Fruit fly (Drosophila melanogaster) whole organism, embryonic: ENCODE data around the gene Drs.

ENCODE experiments used
- Abd-B ChIP-seq: fragments of 200-800 bp; sonication (Bioruptor generic); optimal IDR thresholded peaks from 2 replicates; lab custom pipeline; 2018; ENCODE audit warnings: missing biosample characterization, mild to moderate bottlenecking, missing genetic modification characterization, moderate library complexity
- Adf1 ChIP-seq: fragments of 200-800 bp; sonication (Bioruptor generic); IDR thresholded peaks from 2 replicates; pipeline ENCODE4 v1.3.6; 2022; ENCODE audit warnings: missing biosample characterization, missing genetic modification characterization
- B-H2 ChIP-seq: fragments of 200-800 bp; sonication (Bioruptor generic); optimal IDR thresholded peaks from 2 replicates; lab custom pipeline; 2018; ENCODE audit warnings: missing biosample characterization, mild to moderate bottlenecking, missing genetic modification characterization
- CG10267 ChIP-seq: fragments of 200-800 bp; sonication (Bioruptor generic); optimal IDR thresholded peaks from 2 replicates; lab custom pipeline; 2018; ENCODE audit warnings: missing biosample characterization, mild to moderate bottlenecking, missing genetic modification characterization, moderate library complexity
- CG10274 ChIP-seq: fragments of 200-800 bp; sonication (Bioruptor generic); optimal IDR thresholded peaks from 3 replicates; lab custom pipeline; 2017; ENCODE audit warnings: missing biosample characterization, mild to moderate bottlenecking, missing genetic modification characterization
- CG10321 ChIP-seq: fragments of 200-800 bp; sonication (Bioruptor generic); IDR thresholded peaks from 2 replicates; pipeline ENCODE4 v1.3.6; 2022; ENCODE audit warnings: missing biosample characterization, missing genetic modification characterization
- CG10654 ChIP-seq: fragments of 200-800 bp; sonication (Bioruptor generic); optimal IDR thresholded peaks from 2 replicates; lab custom pipeline; 2016; ENCODE audit warnings: missing biosample characterization, missing genetic modification characterization
- CG12104 ChIP-seq: fragments of 200-800 bp; sonication (Bioruptor generic); optimal IDR thresholded peaks from 3 replicates; lab custom pipeline; 2016; ENCODE audit warnings: missing biosample characterization, missing genetic modification characterization
- CG12744 ChIP-seq: fragments of 200-800 bp; sonication (Bioruptor generic); optimal IDR thresholded peaks from 2 replicates; lab custom pipeline; 2016; ENCODE audit warnings: missing biosample characterization, missing genetic modification characterization
- CG14441 ChIP-seq: fragments of 200-800 bp; sonication (Bioruptor generic); IDR thresholded peaks from 2 replicates; pipeline ENCODE4 v1.3.6; 2022; ENCODE audit warnings: missing biosample characterization, missing genetic modification characterization
- CG18599 ChIP-seq: fragments of 200-800 bp; sonication (Bioruptor generic); optimal IDR thresholded peaks from 3 replicates; lab custom pipeline; 2017; ENCODE audit warnings: missing biosample characterization, missing genetic modification characterization, mild to moderate bottlenecking, moderate library complexity, missing genetic modification reagents
- CG2875 ChIP-seq: fragments of 200-800 bp; sonication (Bioruptor generic); optimal IDR thresholded peaks from 2 replicates; lab custom pipeline; 2017; ENCODE audit warnings: missing biosample characterization, mild to moderate bottlenecking, missing genetic modification characterization, missing genetic modification reagents
- CG30403 ChIP-seq: fragments of 200-800 bp; sonication (Bioruptor generic); optimal IDR thresholded peaks from 3 replicates; lab custom pipeline; 2016; ENCODE audit warnings: missing biosample characterization, missing genetic modification characterization
- CG31388 ChIP-seq: fragments of 200-800 bp; sonication (Bioruptor generic); optimal IDR thresholded peaks from 2 replicates; lab custom pipeline; 2016; ENCODE audit warnings: missing biosample characterization, missing genetic modification characterization
- CG34422 ChIP-seq: fragments of 200-800 bp; sonication (Bioruptor generic); IDR thresholded peaks from 3 replicates; pipeline ENCODE4 v1.3.6; 2022; ENCODE audit warnings: missing biosample characterization, missing genetic modification characterization
- CG42726 ChIP-seq: fragments of 200-800 bp; sonication (Bioruptor generic); IDR thresholded peaks from 2 replicates; pipeline ENCODE4 v1.3.6; 2022; ENCODE audit warnings: missing biosample characterization, missing genetic modification characterization; ENCODE audit not compliant: partially characterized antibody
- CG4617 ChIP-seq: fragments of 200-800 bp; sonication (Bioruptor generic); optimal IDR thresholded peaks from 3 replicates; lab custom pipeline; 2016; ENCODE audit warnings: missing biosample characterization, missing genetic modification characterization, borderline replicate concordance
- CG5245 ChIP-seq: fragments of 200-800 bp; sonication (Bioruptor generic); optimal IDR thresholded peaks from 3 replicates; lab custom pipeline; 2016; ENCODE audit warnings: missing biosample characterization, missing genetic modification characterization
- CG5953 ChIP-seq: fragments of 200-800 bp; sonication (Bioruptor generic); IDR thresholded peaks from 2 replicates; pipeline ENCODE4 v1.3.6; 2022; ENCODE audit warnings: missing biosample characterization, missing genetic modification characterization
- CG6175 ChIP-seq: fragments of 200-800 bp; sonication (Bioruptor generic); IDR thresholded peaks from 3 replicates; pipeline ENCODE4 v1.3.6; 2022; ENCODE audit warnings: missing biosample characterization, missing genetic modification characterization
- CG6765 ChIP-seq: fragments of 200-800 bp; sonication (Bioruptor generic); optimal IDR thresholded peaks from 3 replicates; lab custom pipeline; 2017; ENCODE audit warnings: missing biosample characterization, mild to moderate bottlenecking, missing genetic modification characterization
- CG8281 ChIP-seq: fragments of 200-800 bp; sonication (Bioruptor generic); optimal IDR thresholded peaks from 2 replicates; lab custom pipeline; 2018; ENCODE audit warnings: missing biosample characterization, mild to moderate bottlenecking, missing genetic modification characterization, moderate library complexity
- CG8765 ChIP-seq: fragments of 200-800 bp; sonication (Bioruptor generic); IDR thresholded peaks from 2 replicates; pipeline ENCODE4 v1.3.6; 2022; ENCODE audit warnings: missing biosample characterization, missing genetic modification characterization
- CG9727 ChIP-seq: fragments of 200-800 bp; sonication (Bioruptor generic); optimal IDR thresholded peaks from 3 replicates; lab custom pipeline; 2017; ENCODE audit warnings: missing biosample characterization, mild to moderate bottlenecking, missing genetic modification characterization
- CG9797 ChIP-seq: fragments of 200-800 bp; sonication (Bioruptor generic); optimal IDR thresholded peaks from 3 replicates; lab custom pipeline; 2018; ENCODE audit warnings: missing biosample characterization, mild to moderate bottlenecking, missing genetic modification characterization
- Dad ChIP-seq: fragments of 200-800 bp; sonication (Bioruptor generic); optimal IDR thresholded peaks from 3 replicates; lab custom pipeline; 2016; ENCODE audit warnings: missing biosample characterization, missing genetic modification characterization
- Dip2 ChIP-seq: fragments of 200-800 bp; sonication (Bioruptor generic); IDR thresholded peaks from 2 replicates; pipeline ENCODE4 v1.3.6; 2022; ENCODE audit warnings: missing biosample characterization, missing genetic modification characterization
- E2f1 ChIP-seq: fragments of 200-800 bp; sonication (Bioruptor generic); IDR thresholded peaks from 2 replicates; pipeline ENCODE4 v1.3.6; 2022; ENCODE audit warnings: missing biosample characterization, missing genetic modification characterization
- Ets65A ChIP-seq: fragments of 200-800 bp; sonication (Bioruptor generic); peaks from one replicate; lab custom pipeline; 2016; ENCODE audit warnings: missing biosample characterization, missing genetic modification characterization
- Hey ChIP-seq: fragments of 200-800 bp; sonication (Bioruptor generic); optimal IDR thresholded peaks from 3 replicates; lab custom pipeline; 2018; ENCODE audit warnings: missing biosample characterization, mild to moderate bottlenecking, missing genetic modification characterization
- Hmr ChIP-seq: fragments of 200-800 bp; sonication (Bioruptor generic); optimal IDR thresholded peaks from 3 replicates; lab custom pipeline; 2017; ENCODE audit warnings: mild to moderate bottlenecking, missing biosample characterization, missing genetic modification reagents, missing genetic modification characterization
- Jarid2 ChIP-seq: fragments of 200-800 bp; sonication (Bioruptor generic); optimal IDR thresholded peaks from 3 replicates; lab custom pipeline; 2017; ENCODE audit warnings: mild to moderate bottlenecking, missing biosample characterization, missing genetic modification reagents, missing genetic modification characterization
- Pdp1 ChIP-seq, 2 experiments: fragments of 200-800 bp; sonication (Bioruptor generic); optimal IDR thresholded peaks; 3 replicates each; lab custom pipeline; 2016; ENCODE audit warnings: missing biosample characterization in 2 of 2, missing genetic modification characterization in 2 of 2, mild to moderate bottlenecking in 1 of 2, moderate library complexity in 1 of 2
- Xrp1 ChIP-seq: fragments of 200-800 bp; sonication (Bioruptor generic); IDR thresholded peaks from 2 replicates; pipeline ENCODE4 v1.3.6; 2022; ENCODE audit warnings: missing biosample characterization, missing genetic modification characterization
- amos ChIP-seq: fragments of 200-800 bp; sonication (Bioruptor generic); IDR thresholded peaks from 2 replicates; pipeline ENCODE4 v1.3.6; 2022; ENCODE audit warnings: missing biosample characterization, missing genetic modification characterization; ENCODE audit not compliant: partially characterized antibody
- chif ChIP-seq, 2 experiments: fragments of 200-800 bp; sonication (Bioruptor generic); optimal IDR thresholded peaks; 3 replicates each; lab custom pipeline; 2016; ENCODE audit warnings: missing biosample characterization in 2 of 2, missing genetic modification characterization in 2 of 2
- crp ChIP-seq, 2 experiments: fragments of 200-800 bp; sonication (Bioruptor generic); optimal IDR thresholded peaks; 2 replicates in 1 of 2; 3 replicates in 1 of 2; lab custom pipeline; 2017; ENCODE audit warnings: missing biosample characterization in 2 of 2, missing genetic modification characterization in 2 of 2, mild to moderate bottlenecking in 1 of 2, moderate library complexity in 1 of 2
- cwo ChIP-seq: fragments of 200-800 bp; sonication (Bioruptor generic); optimal IDR thresholded peaks from 3 replicates; lab custom pipeline; 2017; ENCODE audit warnings: missing biosample characterization, missing genetic modification characterization, mild to moderate bottlenecking, moderate library complexity, missing genetic modification reagents
- en ChIP-seq: fragments of 200-800 bp; sonication (Bioruptor generic); optimal IDR thresholded peaks from 2 replicates; lab custom pipeline; 2016; ENCODE audit warnings: missing biosample characterization, missing genetic modification characterization
- jing ChIP-seq: fragments of 200-800 bp; sonication (Bioruptor generic); optimal IDR thresholded peaks from 2 replicates; lab custom pipeline; 2018; ENCODE audit warnings: missing biosample characterization, mild to moderate bottlenecking, missing genetic modification characterization
- lbe ChIP-seq: fragments of 200-800 bp; sonication (Bioruptor generic); optimal IDR thresholded peaks from 2 replicates; lab custom pipeline; 2016; ENCODE audit warnings: missing biosample characterization, mild to moderate bottlenecking, missing genetic modification characterization
- oc ChIP-seq: fragments of 200-800 bp; sonication (Bioruptor generic); optimal IDR thresholded peaks from 2 replicates; lab custom pipeline; 2018; ENCODE audit warnings: missing biosample characterization, mild to moderate bottlenecking, missing genetic modification characterization, moderate library complexity
- odd ChIP-seq: fragments of 200-800 bp; sonication (Bioruptor generic); optimal IDR thresholded peaks from 2 replicates; lab custom pipeline; 2017; ENCODE audit warnings: missing biosample characterization, mild to moderate bottlenecking, missing genetic modification characterization
- salm ChIP-seq: fragments of 200-800 bp; sonication (Bioruptor generic); optimal IDR thresholded peaks from 2 replicates; lab custom pipeline; 2018; ENCODE audit warnings: missing biosample characterization, mild to moderate bottlenecking, missing genetic modification characterization
- sens ChIP-seq: fragments of 200-800 bp; sonication (Bioruptor generic); peaks from one replicate; lab custom pipeline; 2016; ENCODE audit warnings: missing biosample characterization, missing genetic modification characterization
- so ChIP-seq: fragments of 200-800 bp; sonication (Bioruptor generic); IDR thresholded peaks from 3 replicates; pipeline ENCODE4 v1.3.6; 2022; ENCODE audit warnings: missing biosample characterization, missing genetic modification characterization
- unpg ChIP-seq: fragments of 200-800 bp; sonication (Bioruptor generic); optimal IDR thresholded peaks from 3 replicates; lab custom pipeline; 2018; ENCODE audit warnings: missing biosample characterization, mild to moderate bottlenecking, missing genetic modification characterization, moderate library complexity
- z ChIP-seq: fragments of 200-800 bp; sonication (Bioruptor generic); IDR thresholded peaks from 3 replicates; pipeline ENCODE4 v1.3.6; 2022; ENCODE audit warnings: missing biosample characterization, missing genetic modification characterization

The Drs gene

DNA sequence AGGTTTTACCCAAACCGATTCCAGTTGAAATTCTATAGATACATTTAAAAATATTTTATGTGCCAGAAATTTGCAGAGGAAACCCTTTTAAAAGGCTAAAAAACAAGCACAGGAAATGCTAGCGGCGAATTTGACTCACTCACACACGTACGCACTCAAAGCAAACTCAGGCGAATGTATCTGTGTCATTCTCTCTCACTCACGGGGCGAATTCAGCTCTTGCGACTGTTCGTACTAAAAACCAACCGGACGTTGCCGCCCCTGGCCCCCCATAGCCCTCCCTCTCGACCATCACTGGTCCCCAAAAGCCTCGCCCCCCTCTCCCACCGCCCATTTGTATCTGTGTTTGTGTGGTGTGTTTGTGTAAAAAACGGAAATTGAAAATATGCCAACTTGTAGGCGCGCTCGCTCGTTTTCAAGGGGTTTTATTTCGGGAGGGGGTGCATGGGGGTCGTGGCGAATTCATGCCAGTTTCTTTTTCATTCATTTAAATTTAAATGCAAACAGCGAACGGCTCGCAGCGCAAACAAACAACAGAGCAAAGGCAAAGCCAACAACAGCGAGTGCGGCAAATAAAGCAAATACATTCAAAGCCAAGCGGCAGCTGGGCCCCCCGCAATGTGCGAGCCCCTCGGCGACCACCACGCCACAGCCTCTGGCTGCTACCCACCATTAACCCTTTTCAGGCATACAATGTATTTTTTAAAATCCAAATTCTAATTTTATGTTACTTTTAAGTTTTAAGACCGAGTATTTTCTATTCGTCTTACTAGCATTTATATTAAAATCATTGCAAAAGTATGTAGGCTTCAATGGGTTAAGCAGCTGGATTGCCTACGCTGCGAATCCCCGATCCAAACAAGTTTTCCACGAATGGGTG is 49.1 kb downstream of the Drs start (continued):
- TF ChIP-seq CG10654 (GFP tag; lab: Kevin White, UChicago): peak; percentile 26
- TF ChIP-seq Abd-B: peak; percentile 30
- peak; percentile 62; the same call in 1 of the 2 replicates for TF ChIP-seq CG42726 (GFP tag; lab: Robert Waterston, UW)
- peak; percentile 72 for TF ChIP-seq cwo
- TF ChIP-seq CG10267 (tag; lab: Kevin White, UChicago): peak; percentile 33
- TF ChIP-seq crp (GFP tag; optimal IDR thresholded peaks at IDR 0.05; lab: Kevin White, UChicago): peak in 1 of 2 experiments; percentile 6
- TF ChIP-seq salm (tag; lab: Kevin White, UChicago): peak; percentile 25
- peak; percentile 13 for TF ChIP-seq CG9797 (GFP tag; lab: Kevin White, UChicago)
- TF ChIP-seq sens (GFP tag; lab: Kevin White, UChicago): peak; percentile 96
- TF ChIP-seq CG5245 (GFP tag; lab: Kevin White, UChicago): peak; percentile 6
- peak; percentile 77 for TF ChIP-seq CG9727
- TF ChIP-seq z (GFP tag; lab: Robert Waterston, UW): peak; percentile 91
- peak; percentile 95 for TF ChIP-seq B-H2 (GFP tag; lab: Kevin White, UChicago)
- peak; percentile 48 for TF ChIP-seq CG30403
- peak; percentile 79; the same call in 2 of the 3 replicates for TF ChIP-seq CG6175 (GFP tag; lab: Robert Waterston, UW)
- peak; percentile 89 for TF ChIP-seq CG14441 (GFP tag; lab: Robert Waterston, UW)
- peak; percentile 57 for TF ChIP-seq CG10321 (GFP tag; lab: Robert Waterston, UW)
- TF ChIP-seq CG8281 (tag; lab: Kevin White, UChicago): peak; percentile 52
- peak; percentile 50; the same call in 1 of the 2 replicates for TF ChIP-seq Dip2
- TF ChIP-seq CG34422 (GFP tag; lab: Robert Waterston, UW): peak; percentile 63
- peak; percentile 79 for TF ChIP-seq CG6765 (GFP tag; lab: Kevin White, UChicago)
- peak; percentile 77 for TF ChIP-seq Hmr
- TF ChIP-seq CG12744 (GFP tag; lab: Kevin White, UChicago): peak; percentile 1
- TF ChIP-seq CG12104 (GFP tag; lab: Kevin White, UChicago): peak; percentile 62
- TF ChIP-seq Dad (GFP tag; lab: Kevin White, UChicago): peak; percentile 69
- TF ChIP-seq oc: peak; percentile 28
- no peak for TF ChIP-seq en (GFP tag; lab: Kevin White, UChicago)
- peak; percentile 41 for TF ChIP-seq CG10274 (GFP tag; lab: Kevin White, UChicago)
- peak; percentile 86 for TF ChIP-seq Hey (tag; lab: Kevin White, UChicago)
- TF ChIP-seq so (GFP tag; lab: Robert Waterston, UW): peak; percentile 83
- TF ChIP-seq jing (GFP tag; lab: Kevin White, UChicago): peak; percentile 23
- TF ChIP-seq lbe: no peak
- TF ChIP-seq Pdp1 (GFP tag; optimal IDR thresholded peaks at IDR 0.05; lab: Kevin White, UChicago): peak; percentile 43 to 52
- TF ChIP-seq chif (GFP tag; optimal IDR thresholded peaks at IDR 0.05; lab: Kevin White, UChicago): peak; percentile 2 to 37
- peak; percentile 46; the same call in 1 of the 2 replicates for TF ChIP-seq CG8765 (GFP tag; lab: Robert Waterston, UW)
- peak; percentile 78; the same call in 1 of the 2 replicates for TF ChIP-seq CG5953
- TF ChIP-seq Adf1 (GFP tag; lab: Robert Waterston, UW): peak; percentile 88
- peak; percentile 40 for TF ChIP-seq Jarid2 (GFP tag; lab: Kevin White, UChicago)
- TF ChIP-seq CG18599 (GFP tag; lab: Kevin White, UChicago): peak; percentile 84
- TF ChIP-seq Xrp1 (GFP tag; lab: Robert Waterston, UW): peak; percentile 73
- peak; percentile 71 for TF ChIP-seq odd (GFP tag; lab: Kevin White, UChicago)
- TF ChIP-seq CG31388 (GFP tag; lab: Kevin White, UChicago): no peak
- TF ChIP-seq E2f1 (GFP tag; lab: Robert Waterston, UW): peak; percentile 85
- peak; percentile 41 for TF ChIP-seq CG2875
- peak; percentile 25; the same call in 1 of the 2 replicates for TF ChIP-seq amos (GFP tag; lab: Robert Waterston, UW)
- peak; percentile 93 for TF ChIP-seq Ets65A
- no peak for TF ChIP-seq CG4617 (GFP tag; lab: Kevin White, UChicago)
- peak; percentile 59 for TF ChIP-seq unpg (GFP tag; lab: Kevin White, UChicago)
